Worm (Caenorhabditis elegans) whole organism, late embryonic: ENCODE results near the gene rga-5.
A peak's percentile ranks its signal among the peaks of the same experiment; 100 is the strongest.

Experiments
- C08G9.2 ChIP-seq: sonication (generic microtip); optimal IDR thresholded peaks from 2 replicates; lab custom pipeline; 2016; ENCODE audit warnings: mild to moderate bottlenecking, missing genetic modification characterization, moderate library complexity, missing compliant biosample characterization
- C38D4.7 ChIP-seq: fragments of 200-800 bp; sonication (Bioruptor generic); optimal IDR thresholded peaks from 2 replicates; lab custom pipeline; 2018; ENCODE audit warnings: mild to moderate bottlenecking, missing genetic modification characterization, moderate library complexity, missing compliant biosample characterization
- F13H6.1 ChIP-seq: sonication (generic microtip); optimal IDR thresholded peaks from 2 replicates; lab custom pipeline; 2016; ENCODE audit warnings: missing genetic modification characterization, missing compliant biosample characterization
- T23F11.4 ChIP-seq: fragments of 200-800 bp; sonication (Bioruptor generic); optimal IDR thresholded peaks from 2 replicates; lab custom pipeline; 2018; ENCODE audit warnings: mild to moderate bottlenecking, missing genetic modification characterization, missing compliant biosample characterization
- Y22D7AL.16 ChIP-seq: sonication (generic microtip); optimal IDR thresholded peaks from 2 replicates; lab custom pipeline; 2016; ENCODE audit warnings: missing genetic modification characterization, missing compliant biosample characterization
- ama-1 ChIP-seq: fragments of 150-350 bp; optimal IDR thresholded peaks from 2 replicates; lab custom pipeline; 2014
- ceh-18 ChIP-seq: sonication (generic microtip); optimal IDR thresholded peaks from 2 replicates; lab custom pipeline; 2016; ENCODE audit warnings: missing genetic modification characterization, missing compliant biosample characterization
- ceh-19 ChIP-seq: fragments of 200-800 bp; sonication (Bioruptor generic); optimal IDR thresholded peaks from 2 replicates; lab custom pipeline; 2018; ENCODE audit warnings: mild to moderate bottlenecking, missing genetic modification characterization, missing compliant biosample characterization
- ceh-30 ChIP-seq: fragments of 150-350 bp; optimal IDR thresholded peaks from 2 replicates; lab custom pipeline; 2014; ENCODE audit warnings: missing biosample characterization, missing genetic modification characterization
- ceh-31 ChIP-seq: sonication (generic microtip); optimal IDR thresholded peaks from 2 replicates; lab custom pipeline; 2016; ENCODE audit warnings: missing genetic modification characterization, missing compliant biosample characterization
- ceh-34 ChIP-seq: sonication (generic microtip); optimal IDR thresholded peaks from 2 replicates; lab custom pipeline; 2016; ENCODE audit warnings: mild to moderate bottlenecking, missing genetic modification characterization, missing compliant biosample characterization
- ceh-6 ChIP-seq: fragments of 200-800 bp; sonication (Bioruptor generic); optimal IDR thresholded peaks from 2 replicates; lab custom pipeline; 2018; ENCODE audit warnings: mild to moderate bottlenecking, missing genetic modification characterization, missing compliant biosample characterization
- che-1 ChIP-seq: sonication (generic microtip); optimal IDR thresholded peaks from 2 replicates; lab custom pipeline; 2016; ENCODE audit warnings: mild to moderate bottlenecking, missing genetic modification characterization, missing compliant biosample characterization
- dmd-4 ChIP-seq: sonication (generic microtip); optimal IDR thresholded peaks from 2 replicates; lab custom pipeline; 2016; ENCODE audit warnings: borderline replicate concordance, missing genetic modification characterization, missing compliant biosample characterization
- elt-4 ChIP-seq: sonication (generic microtip); optimal IDR thresholded peaks from 2 replicates; lab custom pipeline; 2016; ENCODE audit warnings: missing genetic modification characterization, missing compliant biosample characterization
- fax-1 ChIP-seq: sonication (generic microtip); optimal IDR thresholded peaks from 2 replicates; lab custom pipeline; 2016; ENCODE audit warnings: missing genotype, missing genetic modification characterization, missing compliant biosample characterization
- fkh-6 ChIP-seq: sonication (generic microtip); optimal IDR thresholded peaks from 2 replicates; lab custom pipeline; 2016; ENCODE audit warnings: missing genetic modification characterization, missing compliant biosample characterization
- gmeb-2 ChIP-seq: sonication (generic microtip); optimal IDR thresholded peaks from 2 replicates; lab custom pipeline; 2016; ENCODE audit warnings: missing genetic modification characterization, inconsistent platforms, missing compliant biosample characterization
- hlh-13 ChIP-seq: fragments of 200-800 bp; sonication (Bioruptor generic); optimal IDR thresholded peaks from 2 replicates; lab custom pipeline; 2018; ENCODE audit warnings: mild to moderate bottlenecking, missing genetic modification characterization, missing compliant biosample characterization
- hlh-30 ChIP-seq: sonication (generic microtip); optimal IDR thresholded peaks from 2 replicates; lab custom pipeline; 2017; ENCODE audit warnings: antibody characterized with exemption, missing genetic modification characterization, missing compliant biosample characterization; ENCODE audit not compliant: insufficient read depth
- lin-11 ChIP-seq: fragments of 200-800 bp; sonication (Bioruptor generic); optimal IDR thresholded peaks from 2 replicates; lab custom pipeline; 2018; ENCODE audit warnings: mild to moderate bottlenecking, missing genetic modification characterization, missing compliant biosample characterization
- nfya-1 ChIP-seq: sonication (generic microtip); optimal IDR thresholded peaks from 2 replicates; lab custom pipeline; 2017; ENCODE audit warnings: missing genetic modification characterization, mild to moderate bottlenecking, missing compliant biosample characterization, antibody characterized with exemption, moderate library complexity
- npax-4 ChIP-seq: sonication (generic microtip); optimal IDR thresholded peaks from 2 replicates; lab custom pipeline; 2016; ENCODE audit warnings: missing genetic modification characterization, missing compliant biosample characterization
- pha-2 ChIP-seq: sonication (generic microtip); optimal IDR thresholded peaks from 2 replicates; lab custom pipeline; 2017; ENCODE audit warnings: mild to moderate bottlenecking, missing genetic modification characterization, missing compliant biosample characterization
- sox-2 ChIP-seq: fragments of 200-800 bp; sonication (Bioruptor generic); IDR thresholded peaks from 2 replicates; pipeline ENCODE4 v1.3.6; 2022; ENCODE audit warnings: missing genetic modification reagents, missing genetic modification characterization, missing compliant biosample characterization
- sox-4 ChIP-seq: sonication (generic microtip); optimal IDR thresholded peaks from 2 replicates; lab custom pipeline; 2017; ENCODE audit warnings: mild to moderate bottlenecking, missing genetic modification characterization, inconsistent platforms, missing compliant biosample characterization
- tbx-2 ChIP-seq: sonication (generic microtip); optimal IDR thresholded peaks from 2 replicates; lab custom pipeline; 2016; ENCODE audit warnings: missing genetic modification characterization, missing compliant biosample characterization
- ttx-3 ChIP-seq: sonication (generic microtip); optimal IDR thresholded peaks from 2 replicates; lab custom pipeline; 2016; ENCODE audit warnings: missing genetic modification reagents, missing genetic modification characterization, missing compliant biosample characterization
- unc-42 ChIP-seq: sonication (generic microtip); optimal IDR thresholded peaks from 2 replicates; lab custom pipeline; 2016; ENCODE audit warnings: missing genotype, missing genetic modification characterization, missing compliant biosample characterization
- unc-55 ChIP-seq: sonication (generic microtip); optimal IDR thresholded peaks from 2 replicates; lab custom pipeline; 2017; ENCODE audit warnings: missing biosample characterization, missing genetic modification reagents, missing genetic modification characterization
- unc-86 ChIP-seq: sonication (generic microtip); optimal IDR thresholded peaks from 2 replicates; lab custom pipeline; 2016; ENCODE audit warnings: missing genetic modification characterization, missing compliant biosample characterization
- zip-5 ChIP-seq: sonication (generic microtip); optimal IDR thresholded peaks from 2 replicates; lab custom pipeline; 2016; ENCODE audit warnings: missing genetic modification characterization, missing compliant biosample characterization

rga-5 gene

ce11 chrIV:13860459-13860858 lies 32.8 kb downstream of the rga-5 start:
- TF ChIP-seq ceh-19 (GFP tag; lab: Kevin White, UChicago) (no peak), sox-4 (tag; lab: Kevin White, UChicago) (no peak), pha-2 (tag; lab: Kevin White, UChicago) (no peak), zip-5 (tag; lab: Kevin White, UChicago) (no peak), hlh-30 (tag; lab: Kevin White, UChicago) (no peak), C08G9.2 (tag; lab: Kevin White, UChicago) (no peak), C38D4.7 (GFP tag; lab: Kevin White, UChicago) (no peak), ceh-18 (tag; lab: Kevin White, UChicago) (no peak)

ce11 chrIV:13865172-13865571 lies 37.5 kb downstream of the rga-5 start, which contains the start of gene vamp-8:
vamp-8 (minus strand) TSS chrIV:13865196.
- no peak for TF ChIP-seq ceh-30 (tag; lab: Kevin White, UChicago)
- TF ChIP-seq ceh-6: no peak
- TF ChIP-seq che-1 (tag; lab: Kevin White, UChicago): no peak
- no peak for TF ChIP-seq ama-1
- TF ChIP-seq hlh-13 (GFP tag; lab: Kevin White, UChicago): no peak
- TF ChIP-seq fax-1: no peak
- TF ChIP-seq hlh-30 (tag; lab: Kevin White, UChicago): no peak
- TF ChIP-seq T23F11.4 (GFP tag; lab: Kevin White, UChicago): no peak
- no peak for TF ChIP-seq gmeb-2 (tag; lab: Kevin White, UChicago)
- TF ChIP-seq elt-4: no peak

- no peak for TF ChIP-seq npax-4
- no peak for TF ChIP-seq Y22D7AL.16
- TF ChIP-seq sox-2 (GFP tag; lab: Robert Waterston, UW): no peak
- no peak for TF ChIP-seq C08G9.2 (tag; lab: Kevin White, UChicago)
- TF ChIP-seq lin-11: no peak
- TF ChIP-seq fkh-6 (tag; lab: Kevin White, UChicago): no peak
- TF ChIP-seq F13H6.1: no peak
- no peak for TF ChIP-seq unc-55 (GFP tag; lab: Kevin White, UChicago)
- TF ChIP-seq pha-2 (tag; lab: Kevin White, UChicago): no peak
- no peak for TF ChIP-seq ttx-3
- no peak for TF ChIP-seq C38D4.7 (GFP tag; lab: Kevin White, UChicago)
- TF ChIP-seq, all 69 proteins: peak for 0
Measured at ce11 chrIV:13866754-13867153, 39.1 kb downstream of the rga-5 start, which contains the start of gene B0513.90. B0513.90 (plus strand) TSS chrIV:13867054.

- no peak for TF ChIP-seq F13H6.1
Measured at ce11 chrIV:13870085-13870484, 42.4 kb downstream of the rga-5 start.

ce11 chrIV:13876565-13877153 lies 49.0 kb downstream of the rga-5 start, which contains the start of gene prdh-1:
prdh-1 (minus strand) TSS chrIV:13876615.
- peak; percentile 90 for TF ChIP-seq nfya-1 (tag; lab: Kevin White, UChicago)
- no peak for TF ChIP-seq dmd-4 (tag; lab: Kevin White, UChicago)
- TF ChIP-seq, all 69 proteins: peak for 1

- TF ChIP-seq ceh-18 (tag; lab: Kevin White, UChicago): peak; percentile 51
- peak; percentile 59 for TF ChIP-seq unc-42 (tag; lab: Kevin White, UChicago)
- TF ChIP-seq unc-86 (tag; lab: Kevin White, UChicago): no peak
- peak; percentile 8 for TF ChIP-seq nfya-1 (tag; lab: Kevin White, UChicago)
- TF ChIP-seq ceh-34 (tag; lab: Kevin White, UChicago): no peak
- peak; percentile 20 for TF ChIP-seq tbx-2
- peak; percentile 34 for TF ChIP-seq ceh-31 (tag; lab: Kevin White, UChicago)
Measured at ce11 chrIV:13877707-13878106, 50.0 kb downstream of the rga-5 start.
